Fruit fly (Drosophila melanogaster): ENCODE data around the gene nrv2.

The nrv2 gene

DNA sequence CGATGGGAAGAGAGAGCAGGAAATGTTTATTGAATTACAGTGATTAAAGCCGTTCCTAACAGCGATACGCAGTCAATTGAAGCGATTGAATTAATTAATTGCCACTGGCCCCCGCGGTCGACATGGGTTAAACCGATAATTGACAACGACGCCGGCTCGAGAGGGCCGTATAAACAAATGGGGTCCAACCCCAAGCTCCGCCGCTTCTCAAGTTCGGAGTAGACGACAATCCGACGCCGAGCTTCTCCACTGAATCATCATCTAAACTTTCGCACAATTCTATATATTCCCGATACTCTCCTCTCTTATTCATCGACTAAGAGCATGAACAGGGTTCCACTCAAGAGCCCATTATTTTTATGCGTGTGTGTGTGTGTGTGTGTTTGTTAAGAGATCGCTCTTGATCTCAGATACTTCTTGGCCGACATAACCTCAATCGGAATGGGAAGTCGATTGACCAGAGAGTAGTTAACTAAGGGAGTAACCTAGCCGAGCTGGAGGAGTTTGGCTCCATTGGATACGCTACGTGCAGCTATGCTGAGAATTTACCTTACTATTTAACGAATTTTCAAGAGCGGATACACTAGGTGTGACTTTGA, 6.7 kb downstream of the nrv2 start (continued):
- TF ChIP-seq bigmax (GFP tag; optimal IDR thresholded peaks at IDR 0.05) = peak; percentile 98
- no peak for TF ChIP-seq aop (GFP tag; IDR thresholded peaks at IDR 0.05)
- peak; percentile 27 for TF ChIP-seq sug (tag; optimal IDR thresholded peaks at IDR 0.05)
- TF ChIP-seq CG12769 (tag; optimal IDR thresholded peaks at IDR 0.05) = peak; percentile 43
- TF ChIP-seq CG2889 (GFP tag; IDR thresholded peaks at IDR 0.05) = no peak
- no peak for TF ChIP-seq insv (GFP tag; optimal IDR thresholded peaks at IDR 0.05)
- no peak for TF ChIP-seq Stat92E (GFP tag; optimal IDR thresholded peaks at IDR 0.05)
- TF ChIP-seq z (GFP tag; IDR thresholded peaks at IDR 0.05) = peak; percentile 97
- no peak for TF ChIP-seq D19B (GFP tag; optimal IDR thresholded peaks at IDR 0.05)
- no peak for TF ChIP-seq gcm (GFP tag; optimal IDR thresholded peaks at IDR 0.05)
- TF ChIP-seq CG10147 (GFP tag; optimal IDR thresholded peaks at IDR 0.05) = no peak
- TF ChIP-seq Bgb (GFP tag; IDR thresholded peaks at IDR 0.05; ENCODE audit: partially characterized antibody) = no peak
- TF ChIP-seq CG10431 (GFP tag; optimal IDR thresholded peaks at IDR 0.05) = no peak
- TF ChIP-seq pho (GFP tag; optimal IDR thresholded peaks at IDR 0.05) = no peak
- no peak for TF ChIP-seq eve (GFP tag; optimal IDR thresholded peaks at IDR 0.05)
- peak; percentile 25; the same call in 1 of the 3 replicates for TF ChIP-seq CG34422 (GFP tag; IDR thresholded peaks at IDR 0.05)
- TF ChIP-seq HmgZ (tag; optimal IDR thresholded peaks at IDR 0.05) = peak; percentile 17
- TF ChIP-seq GATAe (GFP tag; conservative IDR thresholded peaks at IDR 0.05) = no peak
- TF ChIP-seq CG17385 (GFP tag; optimal IDR thresholded peaks at IDR 0.05) = peak; percentile 11
- no peak for TF ChIP-seq fd3F (GFP tag; optimal IDR thresholded peaks at IDR 0.05)
- no peak for TF ChIP-seq CG32772 (GFP tag; IDR thresholded peaks at IDR 0.05)
- peak; percentile 42 for TF ChIP-seq CrebB (tag; optimal IDR thresholded peaks at IDR 0.05)
- no peak for TF ChIP-seq ATbp (GFP tag; optimal IDR thresholded peaks at IDR 0.05)
- TF ChIP-seq CG8388 (GFP tag; optimal IDR thresholded peaks at IDR 0.05) = no peak
- peak; percentile 79 for TF ChIP-seq cg (GFP tag; optimal IDR thresholded peaks at IDR 0.05)
- peak; percentile 29; the same call in 1 of the 2 replicates for TF ChIP-seq CG4360 (GFP tag; IDR thresholded peaks at IDR 0.05)
- TF ChIP-seq CG17568 (GFP tag; optimal IDR thresholded peaks at IDR 0.05) = peak; percentile 14
- TF ChIP-seq Med (GFP tag) = peak; percentile 49
- TF ChIP-seq CG14965 (GFP tag; optimal IDR thresholded peaks at IDR 0.05; ENCODE audit: borderline replicate concordance) = no peak
- TF ChIP-seq CG6791 (GFP tag; IDR thresholded peaks at IDR 0.05; ENCODE audit: partially characterized antibody) = no peak
- TF ChIP-seq Vsx1 (GFP tag; optimal IDR thresholded peaks at IDR 0.05) = no peak
- no peak for TF ChIP-seq CG7745 (tag; optimal IDR thresholded peaks at IDR 0.05)
- TF ChIP-seq Deaf1 (tag; optimal IDR thresholded peaks at IDR 0.05) = peak; percentile 6
- no peak for TF ChIP-seq Rx (GFP tag; IDR thresholded peaks at IDR 0.05)
- TF ChIP-seq CG34376 (GFP tag; optimal IDR thresholded peaks at IDR 0.05) = peak; percentile 10
- no peak for TF ChIP-seq Dll (GFP tag; IDR thresholded peaks at IDR 0.05; ENCODE audit: partially characterized antibody)
- TF ChIP-seq CG9932 (GFP tag; IDR thresholded peaks at IDR 0.05) = 0 out of 2 replicates have a peak, but pooled peaks have one; percentile 19
- no peak for TF ChIP-seq cas (GFP tag; IDR thresholded peaks at IDR 0.05)
- no peak for TF ChIP-seq CG10565 (GFP tag; optimal IDR thresholded peaks at IDR 0.05)
- no peak for TF ChIP-seq grn (GFP tag; optimal IDR thresholded peaks at IDR 0.05)
- no peak for TF ChIP-seq eyg (GFP tag; optimal IDR thresholded peaks at IDR 0.05)
- TF ChIP-seq bowl (GFP tag; IDR thresholded peaks at IDR 0.05) = no peak; the same call in 1 of the 2 replicates
